Worm (Caenorhabditis elegans) whole organism, L1 larva: ENCODE measurements around the gene Y39B6A.9.
A peak's percentile ranks its signal among the peaks of the same experiment; 100 is the strongest.

Experiments used
- C04F5.9 ChIP-seq: sonication (generic microtip); optimal IDR thresholded peaks from 2 replicates; lab custom pipeline; 2016; ENCODE audit warnings: missing genetic modification characterization, missing compliant biosample characterization
- C16A3.4 ChIP-seq: fragments of 150-350 bp; optimal IDR thresholded peaks from 2 replicates; lab custom pipeline; 2014; ENCODE audit warnings: missing biosample characterization, missing genetic modification characterization
- C34B4.2 ChIP-seq: sonication (generic microtip); optimal IDR thresholded peaks from 2 replicates; lab custom pipeline; 2017; ENCODE audit warnings: mild to moderate bottlenecking, missing genetic modification characterization, missing compliant biosample characterization
- F16B12.6 ChIP-seq: fragments of 150-350 bp; optimal IDR thresholded peaks from 2 replicates; lab custom pipeline; 2014; ENCODE audit warnings: missing biosample characterization, missing genetic modification characterization
- aha-1 ChIP-seq: fragments of 150-350 bp; optimal IDR thresholded peaks from 2 replicates; lab custom pipeline; 2014; ENCODE audit warnings: missing biosample characterization, missing genetic modification characterization
- alr-1 ChIP-seq: fragments of 200-800 bp; sonication (Bioruptor generic); optimal IDR thresholded peaks from 2 replicates; lab custom pipeline; 2018; ENCODE audit warnings: borderline replicate concordance, mild to moderate bottlenecking, missing genetic modification characterization, missing compliant biosample characterization
- aly-2 ChIP-seq: fragments of 150-350 bp; optimal IDR thresholded peaks from 2 replicates; lab custom pipeline; 2014; ENCODE audit warnings: missing biosample characterization, missing genetic modification characterization
- ama-1 ChIP-seq: fragments of 150-350 bp; optimal IDR thresholded peaks from 2 replicates; lab custom pipeline; 2014
- blmp-1 ChIP-seq: fragments of 150-350 bp; optimal IDR thresholded peaks from 2 replicates; lab custom pipeline; 2014; ENCODE audit warnings: missing biosample characterization, missing genetic modification characterization
- ceh-63 ChIP-seq: fragments of 200-800 bp; sonication (Bioruptor generic); optimal IDR thresholded peaks from 2 replicates; lab custom pipeline; 2018; ENCODE audit warnings: mild to moderate bottlenecking, missing genetic modification characterization, missing compliant biosample characterization
- ceh-8 ChIP-seq: fragments of 200-800 bp; sonication (Bioruptor generic); optimal IDR thresholded peaks from 2 replicates; lab custom pipeline; 2018; ENCODE audit warnings: mild to moderate bottlenecking, missing genetic modification characterization, moderate library complexity, missing compliant biosample characterization
- ceh-82 ChIP-seq, 3 experiments: fragments of 150-350 bp in 1 of 3; sonication (generic microtip) in 2 of 3; optimal IDR thresholded peaks; 2 replicates each; lab custom pipeline; 2014 to 2017; ENCODE audit warnings: missing biosample characterization in 3 of 3, missing genetic modification characterization in 3 of 3
- ceh-90 ChIP-seq: sonication (generic microtip); optimal IDR thresholded peaks from 2 replicates; lab custom pipeline; 2016; ENCODE audit warnings: missing genetic modification characterization, missing compliant biosample characterization
- ces-1 ChIP-seq: fragments of 150-350 bp; optimal IDR thresholded peaks from 2 replicates; lab custom pipeline; 2014; ENCODE audit warnings: missing biosample characterization, missing genetic modification reagents, missing genetic modification characterization
- dpl-1 ChIP-seq, 3 experiments: fragments of 150-350 bp in 2 of 3; sonication (generic microtip) in 1 of 3; optimal IDR thresholded peaks; 2 replicates each; lab custom pipeline; 2014 to 2017; ENCODE audit warnings: missing biosample characterization in 3 of 3, missing genetic modification characterization in 3 of 3, missing genetic modification reagents in 3 of 3
- dsc-1 ChIP-seq: sonication (generic microtip); optimal IDR thresholded peaks from 2 replicates; lab custom pipeline; 2016; ENCODE audit warnings: mild to moderate bottlenecking, missing genetic modification characterization, missing compliant biosample characterization
- efl-1 ChIP-seq, 4 experiments: fragments of 150-350 bp; optimal IDR thresholded peaks in 3 of 4; peaks in 1 of 4; 1 replicate in 1 of 4; 2 replicates in 3 of 4; lab custom pipeline; 2014; ENCODE audit warnings: missing biosample characterization in 2 of 4, missing genetic modification characterization in 2 of 4, missing genetic modification reagents in 2 of 4
- egl-27 ChIP-seq, 2 experiments: fragments of 150-350 bp in 1 of 2; sonication (generic microtip); optimal IDR thresholded peaks; 3 replicates each; lab custom pipeline; 2017 to 2018; ENCODE audit warnings: missing biosample characterization in 2 of 2, missing genetic modification characterization in 2 of 2, missing genetic modification reagents in 2 of 2
- elt-2 ChIP-seq: sonication (generic microtip); optimal IDR thresholded peaks from 2 replicates; lab custom pipeline; 2016; ENCODE audit warnings: missing genetic modification characterization, mild to moderate bottlenecking, inconsistent platforms, missing compliant biosample characterization, missing genetic modification reagents
- elt-3 ChIP-seq, 6 experiments: fragments of 150-350 bp in 1 of 6; sonication (generic microtip); optimal IDR thresholded peaks; 2 replicates each; lab custom pipeline; 2017 to 2018; ENCODE audit warnings: missing biosample characterization in 6 of 6, missing genetic modification characterization in 6 of 6, inconsistent platforms in 1 of 6
- fkh-8 ChIP-seq: sonication (generic microtip); optimal IDR thresholded peaks from 2 replicates; lab custom pipeline; 2016; ENCODE audit warnings: mild to moderate bottlenecking, missing genetic modification characterization, missing compliant biosample characterization
- hpl-2 ChIP-seq: fragments of 150-350 bp; optimal IDR thresholded peaks from 2 replicates; lab custom pipeline; 2014; ENCODE audit warnings: missing biosample characterization, missing genetic modification reagents, missing genetic modification characterization
- irx-1 ChIP-seq: sonication (generic microtip); optimal IDR thresholded peaks from 2 replicates; lab custom pipeline; 2016; ENCODE audit warnings: missing genetic modification characterization, missing compliant biosample characterization
- isw-1 ChIP-seq: fragments of 200-800 bp; sonication (Bioruptor generic); IDR thresholded peaks from 2 replicates; pipeline ENCODE4 v1.3.6; 2022; ENCODE audit warnings: missing genetic modification characterization, missing compliant biosample characterization
- jun-1 ChIP-seq: fragments of 150-350 bp; optimal IDR thresholded peaks from 2 replicates; lab custom pipeline; 2014; ENCODE audit warnings: missing biosample characterization, missing genetic modification reagents, missing genetic modification characterization
- lin-15B ChIP-seq: fragments of 150-350 bp; sonication (generic microtip); optimal IDR thresholded peaks from 3 replicates; lab custom pipeline; 2014; ENCODE audit warnings: missing biosample characterization, missing genetic modification characterization
- lin-35 ChIP-seq, 2 experiments: fragments of 150-350 bp; optimal IDR thresholded peaks; 2 replicates each; lab custom pipeline; 2014; ENCODE audit warnings: missing biosample characterization in 2 of 2, missing genetic modification characterization in 2 of 2, missing genetic modification reagents in 2 of 2
- mab-9 ChIP-seq: fragments of 200-800 bp; sonication (Bioruptor generic); IDR thresholded peaks from 2 replicates; pipeline ENCODE4 v1.3.6; 2022; ENCODE audit warnings: missing genetic modification reagents, missing genetic modification characterization, missing compliant biosample characterization
- mdl-1 ChIP-seq, 2 experiments: fragments of 150-350 bp; optimal IDR thresholded peaks; 2 replicates each; lab custom pipeline; 2014 to 2017; ENCODE audit warnings: missing biosample characterization in 2 of 2, missing genetic modification characterization in 2 of 2, inconsistent platforms in 1 of 2
- mep-1 ChIP-seq: fragments of 150-350 bp; optimal IDR thresholded peaks from 2 replicates; lab custom pipeline; 2014; ENCODE audit warnings: missing biosample characterization, missing genetic modification characterization
- nhr-20 ChIP-seq: sonication (generic microtip); optimal IDR thresholded peaks from 2 replicates; lab custom pipeline; 2016; ENCODE audit warnings: mild to moderate bottlenecking, missing genetic modification characterization, missing compliant biosample characterization
- nhr-237 ChIP-seq: fragments of 150-350 bp; optimal IDR thresholded peaks from 2 replicates; lab custom pipeline; 2014; ENCODE audit warnings: missing biosample characterization, missing genetic modification characterization
- nhr-28 ChIP-seq: fragments of 150-350 bp; optimal IDR thresholded peaks from 2 replicates; lab custom pipeline; 2014; ENCODE audit warnings: missing biosample characterization, missing genetic modification characterization
- nhr-47 ChIP-seq: sonication (generic microtip); optimal IDR thresholded peaks from 2 replicates; lab custom pipeline; 2016; ENCODE audit warnings: mild to moderate bottlenecking, missing genetic modification characterization, moderate library complexity, missing compliant biosample characterization
- nhr-71 ChIP-seq: sonication (generic microtip); optimal IDR thresholded peaks from 2 replicates; lab custom pipeline; 2016; ENCODE audit warnings: mild to moderate bottlenecking, missing genetic modification characterization, moderate library complexity, missing compliant biosample characterization
- nhr-77 ChIP-seq: fragments of 150-350 bp; optimal IDR thresholded peaks from 2 replicates; lab custom pipeline; 2014; ENCODE audit warnings: missing biosample characterization, missing genetic modification characterization
- nhr-85 ChIP-seq: sonication (generic microtip); peaks from one replicate; lab custom pipeline; 2016; ENCODE audit warnings: missing genetic modification characterization, inconsistent platforms, missing compliant biosample characterization
- nhr-90 ChIP-seq: sonication (generic microtip); optimal IDR thresholded peaks from 2 replicates; lab custom pipeline; 2016; ENCODE audit warnings: mild to moderate bottlenecking, missing genetic modification characterization, missing compliant biosample characterization; ENCODE audit not compliant: poor library complexity
- pax-3 ChIP-seq: fragments of 200-800 bp; sonication (Bioruptor generic); optimal IDR thresholded peaks from 2 replicates; lab custom pipeline; 2018; ENCODE audit warnings: mild to moderate bottlenecking, missing genetic modification characterization, moderate library complexity, missing compliant biosample characterization
- pqm-1 ChIP-seq: sonication (generic microtip); optimal IDR thresholded peaks from 3 replicates; lab custom pipeline; 2017; ENCODE audit warnings: missing biosample characterization, missing genetic modification characterization
- snpc-4 ChIP-seq: fragments of 150-350 bp; optimal IDR thresholded peaks from 2 replicates; lab custom pipeline; 2014; ENCODE audit warnings: missing biosample characterization, missing genetic modification characterization
- snu-23 ChIP-seq: sonication (generic microtip); optimal IDR thresholded peaks from 2 replicates; lab custom pipeline; 2016; ENCODE audit warnings: missing genetic modification characterization, missing compliant biosample characterization
- sox-4 ChIP-seq: sonication (generic microtip); optimal IDR thresholded peaks from 2 replicates; lab custom pipeline; 2016; ENCODE audit warnings: missing genetic modification characterization, missing compliant biosample characterization
- sup-37 ChIP-seq: fragments of 200-800 bp; sonication (Bioruptor generic); optimal IDR thresholded peaks from 2 replicates; lab custom pipeline; 2018; ENCODE audit warnings: mild to moderate bottlenecking, missing genetic modification characterization, missing compliant biosample characterization
- swsn-7 ChIP-seq: sonication (generic microtip); optimal IDR thresholded peaks from 2 replicates; lab custom pipeline; 2016; ENCODE audit warnings: missing genetic modification characterization, missing compliant biosample characterization
- tbx-2 ChIP-seq: sonication (generic microtip); optimal IDR thresholded peaks from 2 replicates; lab custom pipeline; 2016; ENCODE audit warnings: missing genetic modification characterization, missing compliant biosample characterization
- tlp-1 ChIP-seq: fragments of 150-350 bp; optimal IDR thresholded peaks from 2 replicates; lab custom pipeline; 2014; ENCODE audit warnings: missing biosample characterization, missing genetic modification characterization
- unc-130 ChIP-seq: fragments of 150-350 bp; optimal IDR thresholded peaks from 2 replicates; lab custom pipeline; 2017; ENCODE audit warnings: missing biosample characterization, missing genetic modification characterization, inconsistent platforms
- unc-30 ChIP-seq: sonication (generic microtip); optimal IDR thresholded peaks from 2 replicates; lab custom pipeline; 2017; ENCODE audit warnings: missing biosample characterization, missing genetic modification characterization
- unc-62 ChIP-seq: fragments of 150-350 bp; optimal IDR thresholded peaks from 2 replicates; lab custom pipeline; 2014; ENCODE audit warnings: missing biosample characterization, missing genetic modification reagents, missing genetic modification characterization
- vab-15 ChIP-seq: sonication (generic microtip); optimal IDR thresholded peaks from 2 replicates; lab custom pipeline; 2017; ENCODE audit warnings: missing genotype, mild to moderate bottlenecking, missing genetic modification characterization, missing compliant biosample characterization
- zag-1 ChIP-seq: fragments of 150-350 bp; optimal IDR thresholded peaks from 2 replicates; lab custom pipeline; 2014; ENCODE audit warnings: missing biosample characterization, missing genetic modification characterization
- zip-4 ChIP-seq: fragments of 200-800 bp; sonication (Bioruptor generic); optimal IDR thresholded peaks from 2 replicates; lab custom pipeline; 2018; ENCODE audit warnings: mild to moderate bottlenecking, missing genetic modification characterization, moderate library complexity, missing compliant biosample characterization
- ztf-11 ChIP-seq, 2 experiments: sonication (generic microtip); optimal IDR thresholded peaks; 2 replicates each; lab custom pipeline; 2016 to 2017; ENCODE audit warnings: missing genetic modification characterization in 2 of 2, missing biosample characterization in 1 of 2, missing compliant biosample characterization in 1 of 2

Y39B6A.9 gene

DNA sequence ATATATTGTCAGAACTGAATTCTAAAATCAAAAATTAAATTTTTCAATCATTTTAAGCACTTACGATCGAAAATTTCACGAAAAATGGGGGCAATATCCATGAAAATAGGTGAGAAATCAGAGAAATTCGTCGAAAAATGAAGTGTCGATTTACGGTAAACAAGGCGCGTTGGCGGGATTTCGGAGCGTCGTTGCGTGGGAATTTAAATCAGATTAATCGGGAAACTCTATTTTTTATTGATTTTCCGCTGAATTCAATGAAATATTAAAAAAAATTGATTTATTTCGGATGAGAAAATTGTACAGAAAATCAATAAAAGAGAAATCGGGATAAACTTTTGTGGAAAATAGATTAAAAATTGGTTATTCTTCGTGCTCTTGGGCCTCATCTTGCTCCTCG is 17.0 kb upstream of the Y39B6A.9 start, which contains the start of gene Y39B6A.13 (continued):
- no peak for TF ChIP-seq ceh-90 (tag; lab: Kevin White, UChicago)
- TF ChIP-seq fkh-8 (tag; lab: Kevin White, UChicago): peak; percentile 27
- no peak for TF ChIP-seq unc-130 (tag; lab: Kevin White, UChicago)
- no peak for TF ChIP-seq nhr-28 (tag; lab: Kevin White, UChicago)
- no peak for TF ChIP-seq nhr-71 (tag; lab: Kevin White, UChicago)
- peak; percentile 64 for TF ChIP-seq nhr-47
- peak; percentile 9 for TF ChIP-seq mep-1
- TF ChIP-seq aly-2 (tag; lab: Kevin White, UChicago): no peak
- TF ChIP-seq sup-37 (GFP tag; lab: Kevin White, UChicago): no peak
- TF ChIP-seq lin-15B (tag; lab: Kevin White, UChicago): no peak
- no peak for TF ChIP-seq egl-27 (tag; optimal IDR thresholded peaks at IDR 0.05; lab: Kevin White, UChicago)
- no peak for TF ChIP-seq mdl-1 (tag; optimal IDR thresholded peaks at IDR 0.05; lab: Kevin White, UChicago)
- TF ChIP-seq blmp-1 (tag; lab: Kevin White, UChicago): no peak
- TF ChIP-seq isw-1 (GFP tag; lab: Robert Waterston, UW): peak; percentile 20; the same call in 1 of the 2 replicates
- TF ChIP-seq efl-1 (optimal IDR thresholded peaks at IDR 0.05; lab: Kevin White, UChicago): peak; percentile 41 to 89
- peak; percentile 89 to 99 for TF ChIP-seq efl-1 (GFP tag; optimal IDR thresholded peaks at IDR 0.05 in 1 of 2; lab: Kevin White, UChicago)
- TF ChIP-seq mab-9 (GFP tag; lab: Robert Waterston, UW): no peak
- TF ChIP-seq pqm-1 (tag; lab: Kevin White, UChicago): no peak
- peak; percentile 64 for TF ChIP-seq snu-23 (GFP tag; lab: Kevin White, UChicago)
- TF ChIP-seq C04F5.9 (tag; lab: Kevin White, UChicago): no peak
- TF ChIP-seq ama-1 (lab: Kevin White, UChicago): no peak
- peak; percentile 41 for TF ChIP-seq C16A3.4 (tag; lab: Kevin White, UChicago)
- TF ChIP-seq dpl-1 (GFP tag; optimal IDR thresholded peaks at IDR 0.05; lab: Kevin White, UChicago): peak; percentile 78 to 89 (median 88)
- TF ChIP-seq zag-1: no peak
- TF ChIP-seq ceh-63: no peak
- peak; percentile 13 for TF ChIP-seq nhr-20 (tag; lab: Kevin White, UChicago)
- TF ChIP-seq sox-4 (tag; lab: Kevin White, UChicago): no peak
- no peak for TF ChIP-seq unc-30 (tag; lab: Kevin White, UChicago)
- peak in 1 of 6 experiments; percentile 7 for TF ChIP-seq elt-3 (tag; optimal IDR thresholded peaks at IDR 0.05; lab: Kevin White, UChicago)
- TF ChIP-seq nhr-77 (tag; lab: Kevin White, UChicago): no peak
- TF ChIP-seq pax-3: no peak
- no peak for TF ChIP-seq zip-4 (GFP tag; lab: Kevin White, UChicago)
- TF ChIP-seq swsn-7: peak; percentile 48
- TF ChIP-seq ces-1 (GFP tag; lab: Kevin White, UChicago): no peak
- TF ChIP-seq alr-1: no peak
- TF ChIP-seq C34B4.2: no peak
- TF ChIP-seq ceh-8: no peak
- peak; percentile 33 for TF ChIP-seq nhr-85 (tag; lab: Kevin White, UChicago)
- peak; percentile 77 to 88 for TF ChIP-seq lin-35 (GFP tag; optimal IDR thresholded peaks at IDR 0.05; lab: Kevin White, UChicago)
- no peak for TF ChIP-seq jun-1 (tag; lab: Kevin White, UChicago)
- no peak for TF ChIP-seq irx-1 (tag; lab: Kevin White, UChicago)
- TF ChIP-seq tbx-2 (tag; lab: Kevin White, UChicago): peak; percentile 40
- TF ChIP-seq vab-15 (tag; lab: Kevin White, UChicago): no peak
- no peak for TF ChIP-seq nhr-237
- no peak for TF ChIP-seq unc-62 (GFP tag; lab: Kevin White, UChicago)
- TF ChIP-seq elt-2 (tag; lab: Kevin White, UChicago): no peak
- TF ChIP-seq F16B12.6 (tag; lab: Kevin White, UChicago): peak; percentile 8
- TF ChIP-seq hpl-2 (GFP tag; lab: Kevin White, UChicago): no peak
- TF ChIP-seq ztf-11 (tag; optimal IDR thresholded peaks at IDR 0.05; lab: Kevin White, UChicago): no peak
- TF ChIP-seq tlp-1 (tag; lab: Kevin White, UChicago): no peak
- TF ChIP-seq ceh-82 (tag; optimal IDR thresholded peaks at IDR 0.05; lab: Kevin White, UChicago): peak in 2 of 3 experiments; percentile 23 to 39
- TF ChIP-seq aha-1 (tag; lab: Kevin White, UChicago): no peak
- no peak for TF ChIP-seq nhr-90
- no peak for TF ChIP-seq snpc-4
- TF ChIP-seq dsc-1 (tag; lab: Kevin White, UChicago): no peak
